ENCODE assay signal across 4 fruit fly cellular contexts in the genomic region with DNA sequence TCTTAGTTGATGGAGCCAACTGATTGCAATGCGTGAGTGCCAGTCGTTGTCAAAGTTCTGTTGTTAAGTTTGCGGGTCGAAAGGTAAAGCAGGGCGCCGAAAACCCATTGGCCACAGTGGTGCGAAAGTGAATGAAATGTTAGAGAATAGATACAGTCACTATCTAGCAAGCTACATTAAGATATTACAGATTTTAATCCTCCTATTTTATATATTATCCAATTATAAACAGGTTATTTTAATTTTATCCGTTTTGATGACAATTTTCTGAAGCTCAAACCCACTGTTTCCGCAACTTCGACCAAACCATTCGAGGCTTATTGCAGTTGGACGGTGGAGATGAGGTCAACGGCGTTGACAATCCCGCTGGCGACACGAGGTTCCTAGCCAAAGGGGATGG.
TF ChIP-seq lines count a peak whose summit lies in the region.

No protein-coding gene starts in this region.

- no peak for TF ChIP-seq CTCF in whole organism, embryonic (GFP tag; optimal IDR thresholded peaks at IDR 0.05; lab: Kevin White, UChicago)

TF ChIP-seq in whole organism, embryonic, 481 proteins besides CTCF, POLR2A, EP300 and RAD21 (continues in another document):
- TF ChIP-seq CG2712 (tag; optimal IDR thresholded peaks at IDR 0.05; lab: Kevin White, UChicago) (peak; percentile 62), CG3407 (GFP tag; optimal IDR thresholded peaks at IDR 0.05; lab: Kevin White, UChicago) (peak; percentile 36), CG7839 (tag; optimal IDR thresholded peaks at IDR 0.05; lab: Kevin White, UChicago) (peak; percentile 61), CG17612 (GFP tag; IDR thresholded peaks at IDR 0.05; lab: Robert Waterston, UW) (no peak), CG10274 (GFP tag; optimal IDR thresholded peaks at IDR 0.05; lab: Kevin White, UChicago) (no peak), CG12219 (GFP tag; optimal IDR thresholded peaks at IDR 0.05; lab: Kevin White, UChicago) (peak; percentile 37), Fer3 (tag; optimal IDR thresholded peaks at IDR 0.05; lab: Kevin White, UChicago) (peak; percentile 11), Fer1 (GFP tag; optimal IDR thresholded peaks at IDR 0.05; lab: Kevin White, UChicago) (peak; percentile 5), CG17361 (GFP tag; IDR thresholded peaks at IDR 0.05; lab: Robert Waterston, UW) (peak; percentile 54), phol (tag; optimal IDR thresholded peaks at IDR 0.05; lab: Kevin White, UChicago) (peak; percentile 58), ttk (GFP tag; IDR thresholded peaks at IDR 0.05; lab: Robert Waterston, UW) (no peak), Hr3 (GFP tag; optimal IDR thresholded peaks at IDR 0.05; lab: Kevin White, UChicago) (peak; percentile 10), Xrp1 (GFP tag; IDR thresholded peaks at IDR 0.05; lab: Robert Waterston, UW) (peak; percentile 72), Rx (GFP tag; IDR thresholded peaks at IDR 0.05; lab: Robert Waterston, UW) (no peak), lola (GFP tag; optimal IDR thresholded peaks at IDR 0.05; lab: Kevin White, UChicago) (peak in 1 of 3 experiments; percentile 42), CG34422 (GFP tag; IDR thresholded peaks at IDR 0.05; lab: Robert Waterston, UW) (0 out of 3 replicates have a peak, but pooled peaks have one; percentile 25), Oaz (GFP tag; IDR thresholded peaks at IDR 0.05; lab: Robert Waterston, UW) (0 out of 2 replicates have a peak, but pooled peaks have one; percentile 6), CG10543 (GFP tag; optimal IDR thresholded peaks at IDR 0.05; lab: Kevin White, UChicago) (no peak), prd (optimal IDR thresholded peaks at IDR 0.05; lab: Kevin White, UChicago) (no peak), prd (GFP tag; IDR thresholded peaks at IDR 0.05; lab: Robert Waterston, UW) (peak; percentile 66; the same call in 2 of the 3 replicates), Six4 (GFP tag; optimal IDR thresholded peaks at IDR 0.05; lab: Kevin White, UChicago) (peak; percentile 40)

TF ChIP-seq in whole organism, prepupa, 60 proteins besides CTCF, POLR2A, EP300 and RAD21 (continues in another document):
- no peak for TF ChIP-seq Gug (GFP tag; IDR thresholded peaks at IDR 0.05; lab: Robert Waterston, UW)
- no peak for TF ChIP-seq vri (GFP tag; optimal IDR thresholded peaks at IDR 0.05; lab: Kevin White, UChicago)
- no peak for TF ChIP-seq fd85E (GFP tag; optimal IDR thresholded peaks at IDR 0.05; lab: Kevin White, UChicago)
- no peak for TF ChIP-seq CG9139 (GFP tag; optimal IDR thresholded peaks at IDR 0.05; lab: Kevin White, UChicago)
- TF ChIP-seq salr (GFP tag; optimal IDR thresholded peaks at IDR 0.05; lab: Kevin White, UChicago): no peak
- TF ChIP-seq OdsH (GFP tag; optimal IDR thresholded peaks at IDR 0.05; lab: Kevin White, UChicago): peak; percentile 19
- TF ChIP-seq fkh (GFP tag; optimal IDR thresholded peaks at IDR 0.05; lab: Kevin White, UChicago): no peak
- no peak for TF ChIP-seq CG15336 (GFP tag; IDR thresholded peaks at IDR 0.05; lab: Robert Waterston, UW)
- TF ChIP-seq cyc (GFP tag; optimal IDR thresholded peaks at IDR 0.05; lab: Kevin White, UChicago): peak; percentile 19
- no peak for TF ChIP-seq CG16779 (tag; optimal IDR thresholded peaks at IDR 0.05; lab: Kevin White, UChicago)
- peak; percentile 31 for TF ChIP-seq CG32006 (GFP tag; optimal IDR thresholded peaks at IDR 0.05; lab: Kevin White, UChicago)
- peak; percentile 71 for TF ChIP-seq svp (GFP tag; lab: Kevin White, UChicago)
- no peak for TF ChIP-seq acj6 (GFP tag; optimal IDR thresholded peaks at IDR 0.05; lab: Kevin White, UChicago)
- TF ChIP-seq CG6854 (GFP tag; optimal IDR thresholded peaks at IDR 0.05; lab: Kevin White, UChicago): no peak
- TF ChIP-seq CG3032 (tag; optimal IDR thresholded peaks at IDR 0.05; lab: Kevin White, UChicago): no peak
- peak; percentile 12 for TF ChIP-seq CG34406 (GFP tag; optimal IDR thresholded peaks at IDR 0.05; lab: Kevin White, UChicago)
- TF ChIP-seq CG10669 (GFP tag; optimal IDR thresholded peaks at IDR 0.05; lab: Kevin White, UChicago): no peak
- no peak for TF ChIP-seq Sox102F (GFP tag; optimal IDR thresholded peaks at IDR 0.05; lab: Kevin White, UChicago)
- TF ChIP-seq CG11902 (GFP tag; optimal IDR thresholded peaks at IDR 0.05; lab: Kevin White, UChicago): no peak
- peak; percentile 60 for TF ChIP-seq Eip78C (GFP tag; lab: Kevin White, UChicago)
- TF ChIP-seq Met (GFP tag; optimal IDR thresholded peaks at IDR 0.05; lab: Kevin White, UChicago): peak; percentile 40
- TF ChIP-seq Smox (GFP tag; optimal IDR thresholded peaks at IDR 0.05; lab: Kevin White, UChicago): peak; percentile 18
- no peak for TF ChIP-seq ss (GFP tag; optimal IDR thresholded peaks at IDR 0.05; lab: Kevin White, UChicago)
- no peak for TF ChIP-seq Blimp-1 (GFP tag; optimal IDR thresholded peaks at IDR 0.05; lab: Kevin White, UChicago)

TF ChIP-seq in whole organism, pupa, 21 proteins besides CTCF, POLR2A, EP300 and RAD21:
- no peak for TF ChIP-seq CG8301 (tag; optimal IDR thresholded peaks at IDR 0.05; lab: Kevin White, UChicago)
- TF ChIP-seq Ets98B (GFP tag; IDR thresholded peaks at IDR 0.05; lab: Robert Waterston, UW): no peak
- TF ChIP-seq Pif1A (GFP tag; optimal IDR thresholded peaks at IDR 0.05; lab: Kevin White, UChicago): peak; percentile 6
- peak; percentile 2 for TF ChIP-seq CG9948 (tag; optimal IDR thresholded peaks at IDR 0.05; lab: Kevin White, UChicago)
- no peak for TF ChIP-seq EcR (GFP tag; optimal IDR thresholded peaks at IDR 0.05; lab: Kevin White, UChicago)

TF ChIP-seq in whole organism, wandering third instar larva, 38 proteins besides CTCF, POLR2A, EP300 and RAD21:
- TF ChIP-seq Abd-B (GFP tag; optimal IDR thresholded peaks at IDR 0.05; lab: Kevin White, UChicago) (no peak), sv (GFP tag; optimal IDR thresholded peaks at IDR 0.05; lab: Kevin White, UChicago) (no peak), Dfd (GFP tag; optimal IDR thresholded peaks at IDR 0.05; lab: Kevin White, UChicago) (no peak), Hr83 (GFP tag; optimal IDR thresholded peaks at IDR 0.05; lab: Kevin White, UChicago; ENCODE audit: poor library complexity, severe bottlenecking) (no peak), Sp1 (GFP tag; optimal IDR thresholded peaks at IDR 0.05; lab: Kevin White, UChicago) (no peak), OdsH (GFP tag; optimal IDR thresholded peaks at IDR 0.05; lab: Kevin White, UChicago) (no peak), jim (GFP tag; optimal IDR thresholded peaks at IDR 0.05; lab: Kevin White, UChicago) (no peak), foxo (GFP tag; optimal IDR thresholded peaks at IDR 0.05; lab: Kevin White, UChicago) (peak in 1 of 2 experiments; percentile 17), Dif (GFP tag; optimal IDR thresholded peaks at IDR 0.05; lab: Kevin White, UChicago; ENCODE audit: partially characterized antibody) (no peak), sage (GFP tag; optimal IDR thresholded peaks at IDR 0.05; lab: Kevin White, UChicago) (no peak), CG32264 (GFP tag; optimal IDR thresholded peaks at IDR 0.05; lab: Kevin White, UChicago) (no peak), dl (GFP tag; optimal IDR thresholded peaks at IDR 0.05; lab: Kevin White, UChicago; ENCODE audit: insufficient read depth in 1 of 2, partially characterized antibody in 2 of 2) (no peak), CrebA (GFP tag; optimal IDR thresholded peaks at IDR 0.05; lab: Kevin White, UChicago; ENCODE audit: borderline replicate concordance) (no peak), h (GFP tag; optimal IDR thresholded peaks at IDR 0.05; lab: Kevin White, UChicago) (peak; percentile 15), psq (GFP tag; optimal IDR thresholded peaks at IDR 0.05; lab: Kevin White, UChicago) (no peak)

Comparison
In these comparisons a context has a peak if more than half of its experiments do, and no peak if none do; other contexts are left out.
1. Of the 7 proteins assayed by ChIP-seq in both whole organism, embryonic and whole organism, prepupa: peak only in whole organism, embryonic: Blimp-1 and Sox102F; only in whole organism, prepupa: none; in both: none; in neither: 5.